Worm (Caenorhabditis elegans) whole organism, L4/young adult: ENCODE results near the gene D2096.13.

Source experiments
- W03F9.2 ChIP-seq: fragments of 150-350 bp; optimal IDR thresholded peaks from 2 replicates; lab custom pipeline; 2014; ENCODE audit warnings: missing biosample characterization, missing genetic modification characterization
- him-1 ChIP-seq: sonication (generic microtip); optimal IDR thresholded peaks from 2 replicates; lab custom pipeline; 2016; ENCODE audit warnings: missing genotype, missing genetic modification reagents, missing genetic modification characterization, missing compliant biosample characterization

- no peak for TF ChIP-seq him-1 (tag; lab: Kevin White, UChicago)
- TF ChIP-seq W03F9.2 (tag; lab: Kevin White, UChicago) = no peak
Measured at ce11 chrIV:8345518-8345917, 12.9 kb downstream of the D2096.13 start, which contains the start of gene F17E9.5.
